Fruit fly (Drosophila melanogaster) whole organism, embryonic: ENCODE results near the gene Atat.
A peak's percentile ranks its signal among the peaks of the same experiment; 100 is the strongest.

Experiments used
- CG11696 ChIP-seq: fragments of 200-800 bp; sonication (Bioruptor generic); IDR thresholded peaks from 2 replicates; pipeline ENCODE4 v1.3.6; 2022; ENCODE audit warnings: missing biosample characterization, missing genetic modification characterization
- CG14014 ChIP-seq: fragments of 200-800 bp; sonication (Bioruptor generic); IDR thresholded peaks from 2 replicates; pipeline ENCODE4 v1.3.6; 2022; ENCODE audit warnings: missing biosample characterization, missing genetic modification characterization
- CG15011 ChIP-seq: fragments of 200-800 bp; sonication (Bioruptor generic); optimal IDR thresholded peaks from 3 replicates; lab custom pipeline; 2018; ENCODE audit warnings: missing biosample characterization, mild to moderate bottlenecking, missing genetic modification characterization
- CG15601 ChIP-seq: fragments of 200-800 bp; sonication (Bioruptor generic); optimal IDR thresholded peaks from 3 replicates; lab custom pipeline; 2019; ENCODE audit warnings: missing biosample characterization, mild to moderate bottlenecking, missing genetic modification characterization, moderate library complexity
- CG1602 ChIP-seq: fragments of 200-800 bp; sonication (Bioruptor generic); optimal IDR thresholded peaks from 3 replicates; lab custom pipeline; 2016; ENCODE audit warnings: missing biosample characterization, missing genetic modification characterization
- CG16815 ChIP-seq: fragments of 200-800 bp; sonication (Bioruptor generic); optimal IDR thresholded peaks from 3 replicates; lab custom pipeline; 2017; ENCODE audit warnings: missing biosample characterization, mild to moderate bottlenecking, missing genetic modification characterization
- CG17359 ChIP-seq: fragments of 200-800 bp; sonication (Bioruptor generic); optimal IDR thresholded peaks from 3 replicates; lab custom pipeline; 2018; ENCODE audit warnings: missing biosample characterization, mild to moderate bottlenecking, missing genetic modification characterization, moderate library complexity
- CG3281 ChIP-seq: fragments of 200-800 bp; sonication (Bioruptor generic); optimal IDR thresholded peaks from 3 replicates; lab custom pipeline; 2017; ENCODE audit warnings: missing biosample characterization, mild to moderate bottlenecking, missing genetic modification characterization
- CG4360 ChIP-seq: fragments of 200-800 bp; sonication (Bioruptor generic); IDR thresholded peaks from 2 replicates; pipeline ENCODE4 v1.3.6; 2022; ENCODE audit warnings: missing biosample characterization, missing genetic modification characterization
- CG7357 ChIP-seq: fragments of 200-800 bp; sonication (Bioruptor generic); IDR thresholded peaks from 3 replicates; pipeline ENCODE4 v1.3.6; 2022; ENCODE audit warnings: missing biosample characterization, missing genetic modification characterization
- CG7987 ChIP-seq: fragments of 200-800 bp; sonication (Bioruptor generic); optimal IDR thresholded peaks from 2 replicates; lab custom pipeline; 2018; ENCODE audit warnings: missing biosample characterization, mild to moderate bottlenecking, missing genetic modification characterization, moderate library complexity
- CG8089 ChIP-seq: fragments of 200-800 bp; sonication (Bioruptor generic); optimal IDR thresholded peaks from 3 replicates; lab custom pipeline; 2016; ENCODE audit warnings: missing biosample characterization, missing genetic modification characterization
- CG8478 ChIP-seq: fragments of >200 bp; optimal IDR thresholded peaks from 2 replicates; lab custom pipeline; 2018
- CG9609 ChIP-seq: fragments of 200-800 bp; sonication (Bioruptor generic); optimal IDR thresholded peaks from 3 replicates; lab custom pipeline; 2016; ENCODE audit warnings: missing biosample characterization, missing genetic modification characterization
- CG9727 ChIP-seq: fragments of 200-800 bp; sonication (Bioruptor generic); optimal IDR thresholded peaks from 3 replicates; lab custom pipeline; 2017; ENCODE audit warnings: missing biosample characterization, mild to moderate bottlenecking, missing genetic modification characterization
- CG9797 ChIP-seq: fragments of 200-800 bp; sonication (Bioruptor generic); optimal IDR thresholded peaks from 3 replicates; lab custom pipeline; 2018; ENCODE audit warnings: missing biosample characterization, mild to moderate bottlenecking, missing genetic modification characterization
- Camta ChIP-seq: fragments of 200-800 bp; sonication (Bioruptor generic); optimal IDR thresholded peaks from 2 replicates; lab custom pipeline; 2016; ENCODE audit warnings: missing biosample characterization, missing genetic modification characterization
- D19B ChIP-seq: fragments of 200-800 bp; sonication (Bioruptor generic); optimal IDR thresholded peaks from 2 replicates; lab custom pipeline; 2017; ENCODE audit warnings: missing biosample characterization, mild to moderate bottlenecking, missing genetic modification characterization
- Elba2 ChIP-seq: fragments of 200-800 bp; sonication (Bioruptor generic); optimal IDR thresholded peaks from 3 replicates; lab custom pipeline; 2016; ENCODE audit warnings: missing biosample characterization, missing genetic modification characterization
- Gsc ChIP-seq: fragments of 200-800 bp; sonication (Bioruptor generic); IDR thresholded peaks from 2 replicates; pipeline ENCODE4 v1.3.6; 2022; ENCODE audit warnings: missing biosample characterization, missing genetic modification characterization
- Hmr ChIP-seq: fragments of 200-800 bp; sonication (Bioruptor generic); optimal IDR thresholded peaks from 3 replicates; lab custom pipeline; 2017; ENCODE audit warnings: mild to moderate bottlenecking, missing biosample characterization, missing genetic modification reagents, missing genetic modification characterization
- MTF-1 ChIP-seq: fragments of 200-800 bp; sonication (Bioruptor generic); optimal IDR thresholded peaks from 2 replicates; lab custom pipeline; 2018; ENCODE audit warnings: missing biosample characterization, mild to moderate bottlenecking, missing genetic modification characterization, borderline replicate concordance
- Med ChIP-seq: fragments of 200-800 bp; sonication (Bioruptor generic); peaks from one replicate; lab custom pipeline; 2016; ENCODE audit warnings: missing biosample characterization, missing genetic modification characterization, mild to moderate bottlenecking, inconsistent platforms, moderate library complexity
- Meics ChIP-seq: fragments of 200-800 bp; sonication (Bioruptor generic); optimal IDR thresholded peaks from 2 replicates; lab custom pipeline; 2017; ENCODE audit warnings: missing biosample characterization, mild to moderate bottlenecking, missing genetic modification characterization
- NfI ChIP-seq: fragments of 200-800 bp; sonication (Bioruptor generic); optimal IDR thresholded peaks from 3 replicates; lab custom pipeline; 2018; ENCODE audit warnings: missing biosample characterization, mild to moderate bottlenecking, missing genetic modification characterization, moderate library complexity
- Pdp1 ChIP-seq, 2 experiments: fragments of 200-800 bp; sonication (Bioruptor generic); optimal IDR thresholded peaks; 3 replicates each; lab custom pipeline; 2016; ENCODE audit warnings: missing biosample characterization in 2 of 2, missing genetic modification characterization in 2 of 2, mild to moderate bottlenecking in 1 of 2, moderate library complexity in 1 of 2
- Side ChIP-seq: fragments of 200-800 bp; sonication (Bioruptor generic); optimal IDR thresholded peaks from 2 replicates; lab custom pipeline; 2016; ENCODE audit warnings: missing biosample characterization, missing genetic modification characterization
- Sry-β ChIP-seq: fragments of 200-800 bp; sonication (Bioruptor generic); optimal IDR thresholded peaks from 2 replicates; lab custom pipeline; 2018; ENCODE audit warnings: missing biosample characterization, mild to moderate bottlenecking, missing genetic modification characterization, moderate library complexity
- Ssrp ChIP-seq: fragments of 200-800 bp; sonication (Bioruptor generic); optimal IDR thresholded peaks from 2 replicates; lab custom pipeline; 2018; ENCODE audit warnings: missing biosample characterization, mild to moderate bottlenecking, missing genetic modification characterization, moderate library complexity
- TFAM ChIP-seq: fragments of 200-800 bp; sonication (Bioruptor generic); optimal IDR thresholded peaks from 2 replicates; lab custom pipeline; 2017; ENCODE audit warnings: missing biosample characterization, missing genetic modification characterization, inconsistent platforms
- Trl ChIP-seq, 3 experiments: fragments of >200 bp in 2 of 3; fragments of 200-800 bp in 1 of 3; sonication (Bioruptor generic) in 1 of 3; optimal IDR thresholded peaks; 2 replicates in 1 of 3; 3 replicates in 2 of 3; lab custom pipeline; 2016 to 2017; ENCODE audit warnings: missing biosample characterization in 1 of 3, missing genetic modification characterization in 1 of 3
- YL-1 ChIP-seq: fragments of 200-800 bp; sonication (Bioruptor generic); optimal IDR thresholded peaks from 3 replicates; lab custom pipeline; 2017; ENCODE audit warnings: missing biosample characterization, mild to moderate bottlenecking, missing genetic modification characterization
- amos ChIP-seq: fragments of 200-800 bp; sonication (Bioruptor generic); IDR thresholded peaks from 2 replicates; pipeline ENCODE4 v1.3.6; 2022; ENCODE audit warnings: missing biosample characterization, missing genetic modification characterization; ENCODE audit not compliant: partially characterized antibody
- btn ChIP-seq: fragments of 200-800 bp; sonication (Bioruptor generic); optimal IDR thresholded peaks from 2 replicates; lab custom pipeline; 2016; ENCODE audit warnings: missing biosample characterization, missing genetic modification characterization
- caup ChIP-seq: fragments of 200-800 bp; sonication (Bioruptor generic); optimal IDR thresholded peaks from 3 replicates; lab custom pipeline; 2017; ENCODE audit warnings: missing biosample characterization, mild to moderate bottlenecking, missing genetic modification characterization, moderate library complexity; ENCODE audit not compliant: severe bottlenecking
- dmrt11E ChIP-seq: fragments of 200-800 bp; sonication (Bioruptor generic); optimal IDR thresholded peaks from 3 replicates; lab custom pipeline; 2018; ENCODE audit warnings: missing biosample characterization, mild to moderate bottlenecking, missing genetic modification characterization, moderate library complexity
- gcm2 ChIP-seq: fragments of 200-800 bp; sonication (Bioruptor generic); optimal IDR thresholded peaks from 2 replicates; lab custom pipeline; 2016; ENCODE audit warnings: missing biosample characterization, missing genetic modification characterization
- gsb ChIP-seq: fragments of 200-800 bp; sonication (Bioruptor generic); IDR thresholded peaks from 2 replicates; pipeline ENCODE4 v1.3.6; 2022; ENCODE audit warnings: missing biosample characterization, missing genetic modification characterization
- ham ChIP-seq: fragments of 200-800 bp; sonication (Bioruptor generic); IDR thresholded peaks from 2 replicates; pipeline ENCODE4 v1.3.6; 2022; ENCODE audit warnings: missing biosample characterization, missing genetic modification characterization
- hkb ChIP-seq, 2 experiments: fragments of 200-800 bp in 1 of 2; fragments of >200 bp in 1 of 2; sonication (Bioruptor generic) in 1 of 2; IDR thresholded peaks in 1 of 2; optimal IDR thresholded peaks in 1 of 2; 2 replicates each; pipeline versions ENCODE4 v1.3.6 to Lab custom; 2017 to 2022; ENCODE audit warnings: missing biosample characterization in 1 of 2, missing genetic modification characterization in 1 of 2
- inv ChIP-seq: fragments of 200-800 bp; sonication (Bioruptor generic); IDR thresholded peaks from 2 replicates; pipeline ENCODE4 v1.3.6; 2022; ENCODE audit warnings: missing biosample characterization, missing genetic modification characterization; ENCODE audit not compliant: partially characterized antibody
- nmo ChIP-seq: fragments of 200-800 bp; sonication (Bioruptor generic); optimal IDR thresholded peaks from 2 replicates; lab custom pipeline; 2018; ENCODE audit warnings: missing biosample characterization, mild to moderate bottlenecking, missing genetic modification characterization, moderate library complexity
- pros ChIP-seq: fragments of 200-800 bp; sonication (Bioruptor generic); optimal IDR thresholded peaks from 3 replicates; lab custom pipeline; 2019; ENCODE audit warnings: missing biosample characterization, mild to moderate bottlenecking, missing genetic modification characterization, moderate library complexity
- scrt ChIP-seq: fragments of 200-800 bp; sonication (Bioruptor generic); optimal IDR thresholded peaks from 2 replicates; lab custom pipeline; 2018; ENCODE audit warnings: missing biosample characterization, mild to moderate bottlenecking, missing genetic modification characterization, moderate library complexity
- sens ChIP-seq: fragments of 200-800 bp; sonication (Bioruptor generic); peaks from one replicate; lab custom pipeline; 2016; ENCODE audit warnings: missing biosample characterization, missing genetic modification characterization
- sim ChIP-seq: fragments of 200-800 bp; sonication (Bioruptor generic); IDR thresholded peaks from 2 replicates; pipeline ENCODE4 v1.3.6; 2022; ENCODE audit warnings: missing biosample characterization, missing genetic modification characterization
- sima ChIP-seq: fragments of 200-800 bp; sonication (Bioruptor generic); optimal IDR thresholded peaks from 2 replicates; lab custom pipeline; 2016; ENCODE audit warnings: missing biosample characterization, missing genetic modification characterization
- slp2 ChIP-seq: fragments of 200-800 bp; sonication (Bioruptor generic); optimal IDR thresholded peaks from 2 replicates; lab custom pipeline; 2016; ENCODE audit warnings: missing biosample characterization, missing genetic modification characterization
- vvl ChIP-seq: fragments of 200-800 bp; sonication (Bioruptor generic); IDR thresholded peaks from 2 replicates; pipeline ENCODE4 v1.3.6; 2022; ENCODE audit warnings: missing biosample characterization, missing genetic modification characterization
- zen ChIP-seq: fragments of 200-800 bp; sonication (Bioruptor generic); optimal IDR thresholded peaks from 3 replicates; lab custom pipeline; 2018; ENCODE audit warnings: missing biosample characterization, mild to moderate bottlenecking, missing genetic modification characterization, moderate library complexity
- zf30C ChIP-seq: fragments of 200-800 bp; sonication (Bioruptor generic); optimal IDR thresholded peaks from 3 replicates; lab custom pipeline; 2018; ENCODE audit warnings: missing biosample characterization, mild to moderate bottlenecking, missing genetic modification characterization

The Atat gene

DNA sequence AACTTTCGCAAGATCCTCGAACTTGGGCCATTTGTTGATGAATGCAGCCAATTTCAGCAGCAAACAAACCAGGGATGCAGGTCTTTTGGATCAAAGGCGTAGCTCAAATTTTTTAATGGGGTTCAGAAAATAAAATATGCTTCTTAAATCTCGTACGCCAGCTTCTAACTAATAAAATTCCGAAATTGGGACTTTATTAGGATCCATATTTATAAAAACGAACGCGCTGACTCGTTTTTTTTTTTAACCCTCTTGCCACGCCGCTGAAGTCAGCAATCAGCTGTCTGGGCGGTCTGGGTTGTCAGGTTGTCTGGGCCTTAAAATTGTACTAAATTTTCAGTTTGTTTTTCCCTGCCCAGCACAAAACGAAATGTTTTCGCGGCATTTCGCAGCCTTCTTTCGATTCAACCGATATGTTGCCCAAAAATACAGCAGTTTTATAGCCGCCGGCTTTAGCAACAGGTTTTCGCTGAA lies 31.1 kb upstream of the Atat start, which contains the start of gene CG3437 (continued):
- TF ChIP-seq slp2 (GFP tag; lab: Kevin White, UChicago) (peak; percentile 99), ham (GFP tag; lab: Robert Waterston, UW) (peak; percentile 97), CG7987 (GFP tag; lab: Kevin White, UChicago) (peak; percentile 97), CG14014 (GFP tag; lab: Robert Waterston, UW) (peak; percentile 99), zen (peak; percentile 99), gsb (peak; percentile 99), D19B (peak; percentile 94), CG16815 (GFP tag; lab: Kevin White, UChicago) (peak; percentile 98), zf30C (GFP tag; lab: Kevin White, UChicago) (peak; percentile 40), Trl (optimal IDR thresholded peaks at IDR 0.05; lab: Kevin White, UChicago) (no peak), Trl (GFP tag; optimal IDR thresholded peaks at IDR 0.05; lab: Kevin White, UChicago) (peak; percentile 99), CG15011 (GFP tag; lab: Kevin White, UChicago) (peak; percentile 98), CG15601 (tag; lab: Kevin White, UChicago) (peak; percentile 97), vvl (GFP tag; lab: Robert Waterston, UW) (peak; percentile 100), dmrt11E (peak; percentile 97), inv (0 out of 2 replicates have a peak, but pooled peaks have one; percentile 21), CG3281 (peak; percentile 99), nmo (peak; percentile 99), Pdp1 (GFP tag; optimal IDR thresholded peaks at IDR 0.05; lab: Kevin White, UChicago) (peak; percentile 97 to 99), CG9609 (GFP tag; lab: Kevin White, UChicago) (peak; percentile 98), gcm2 (peak; percentile 97), CG11696 (GFP tag; lab: Robert Waterston, UW) (peak; percentile 96), CG9797 (peak; percentile 74), CG8089 (GFP tag; lab: Kevin White, UChicago) (peak; percentile 97), TFAM (peak; percentile 94), Gsc (GFP tag; lab: Robert Waterston, UW) (peak; percentile 99), CG9727 (GFP tag; lab: Kevin White, UChicago) (peak; percentile 98), CG1602 (GFP tag; lab: Kevin White, UChicago) (peak; percentile 99), pros (GFP tag; lab: Kevin White, UChicago) (peak; percentile 76), CG17359 (tag; lab: Kevin White, UChicago) (peak; percentile 99), caup (GFP tag; lab: Kevin White, UChicago) (peak; percentile 99), Side (peak; percentile 99), Hmr (GFP tag; lab: Kevin White, UChicago) (peak; percentile 98), Sry-β (peak; percentile 74)

DNA sequence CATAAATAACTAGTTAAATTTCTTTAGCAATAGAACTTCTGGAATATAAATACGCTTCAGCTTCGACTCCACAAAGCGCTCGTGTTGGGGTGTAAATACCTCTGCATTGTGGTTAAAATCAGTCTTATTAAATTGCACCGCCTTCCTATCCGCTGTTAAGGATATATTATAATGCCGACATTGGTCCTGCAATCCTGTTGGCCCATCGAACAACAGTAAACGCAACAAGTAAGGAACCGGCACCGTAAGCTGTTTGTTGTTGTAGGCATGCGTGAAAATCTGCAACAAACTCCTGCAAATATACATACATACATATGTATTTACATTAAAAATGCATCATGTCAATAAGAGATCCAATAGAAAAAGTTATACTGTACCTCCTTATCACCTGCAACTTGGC lies 29.8 kb upstream of the Atat start:
- TF ChIP-seq sens: peak; percentile 31
- TF ChIP-seq Ssrp (tag; lab: Kevin White, UChicago): no peak
- TF ChIP-seq YL-1 (GFP tag; lab: Kevin White, UChicago): peak; percentile 35
- no peak for TF ChIP-seq hkb (optimal IDR thresholded peaks at IDR 0.05; lab: Kevin White, UChicago)
- TF ChIP-seq hkb (GFP tag; IDR thresholded peaks at IDR 0.05; lab: Robert Waterston, UW): no peak
- no peak for TF ChIP-seq MTF-1
- peak; percentile 42; the same call in 1 of the 2 replicates for TF ChIP-seq CG4360 (GFP tag; lab: Robert Waterston, UW)
- TF ChIP-seq btn (GFP tag; lab: Kevin White, UChicago): no peak
- peak; percentile 8 for TF ChIP-seq Meics (GFP tag; lab: Kevin White, UChicago)
- TF ChIP-seq Med: peak; percentile 1
- no peak for TF ChIP-seq amos
- TF ChIP-seq sim (GFP tag; lab: Robert Waterston, UW): no peak
- peak; percentile 95 for TF ChIP-seq scrt (GFP tag; lab: Kevin White, UChicago)
- TF ChIP-seq NfI (GFP tag; lab: Kevin White, UChicago): no peak
- TF ChIP-seq Camta: no peak
- TF ChIP-seq Elba2 (GFP tag; lab: Kevin White, UChicago): peak; percentile 15
- TF ChIP-seq CG7357: no peak
- TF ChIP-seq sima: no peak
- no peak for TF ChIP-seq CG8478 (lab: Kevin White, UChicago)
